Worm (Caenorhabditis elegans): ENCODE measurements around the gene F57A8.6.

The F57A8.6 gene

DNA sequence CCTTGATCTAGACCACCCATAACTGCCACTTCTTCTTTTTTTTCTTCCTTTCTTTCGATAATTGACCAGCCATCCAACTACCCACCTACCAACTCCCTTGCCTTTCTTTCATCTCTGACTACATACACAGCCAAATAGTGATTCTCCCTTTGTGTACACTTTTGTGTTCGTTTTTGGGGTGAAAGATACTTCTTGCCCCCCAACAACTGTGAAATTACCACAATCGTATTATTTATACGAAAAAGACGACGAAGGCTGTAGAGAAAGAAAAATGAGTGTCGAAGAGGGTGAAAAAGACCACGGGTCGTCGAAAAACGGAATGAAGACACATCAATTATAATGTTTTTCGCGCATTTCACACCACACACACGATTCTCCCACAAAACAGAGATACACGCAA lies 27.2 kb downstream of the F57A8.6 start (continued):
- TF ChIP-seq dpl-1 (GFP tag; optimal IDR thresholded peaks at IDR 0.05) (no peak), lin-29 (GFP tag; IDR thresholded peaks at IDR 0.05) (no peak), madf-9 (GFP tag; conservative IDR thresholded peaks at IDR 0.05) (no peak), dmd-9 (GFP tag; IDR thresholded peaks at IDR 0.05) (no peak), sdz-12 (GFP tag; optimal IDR thresholded peaks at IDR 0.05) (no peak), nhr-237 (tag; optimal IDR thresholded peaks at IDR 0.05) (no peak), ztf-11 (tag; optimal IDR thresholded peaks at IDR 0.05) (no peak), ceh-32 (tag; optimal IDR thresholded peaks at IDR 0.05; ENCODE audit: poor library complexity) (no peak), ceh-20 (GFP tag; IDR thresholded peaks at IDR 0.05) (no peak), dmd-8 (GFP tag; IDR thresholded peaks at IDR 0.05) (0 out of 2 replicates have a peak, but pooled peaks have one; percentile 25), mep-1 (tag; optimal IDR thresholded peaks at IDR 0.05) (peak; percentile 22), daf-16 (GFP tag; optimal IDR thresholded peaks at IDR 0.05) (no peak), daf-16 (tag; optimal IDR thresholded peaks at IDR 0.05) (no peak), saeg-2 (GFP tag; IDR thresholded peaks at IDR 0.05) (no peak), fkh-10 (GFP tag; optimal IDR thresholded peaks at IDR 0.05) (no peak), nhr-11 (tag; optimal IDR thresholded peaks at IDR 0.05) (peak; percentile 2), nhr-111 (GFP tag; optimal IDR thresholded peaks at IDR 0.05) (no peak), duxl-1 (tag; optimal IDR thresholded peaks at IDR 0.05; ENCODE audit: poor library complexity) (no peak), T26A8.4 (GFP tag; IDR thresholded peaks at IDR 0.05) (0 out of 2 replicates have a peak, but pooled peaks have one; percentile 19), lin-13 (GFP tag; optimal IDR thresholded peaks at IDR 0.05) (no peak), jun-1 (tag; optimal IDR thresholded peaks at IDR 0.05) (no peak), aly-2 (tag; optimal IDR thresholded peaks at IDR 0.05) (no peak), lin-39 (tag; optimal IDR thresholded peaks at IDR 0.05) (no peak), nhr-28 (tag; optimal IDR thresholded peaks at IDR 0.05) (peak; percentile 16), nhr-41 (GFP tag; IDR thresholded peaks at IDR 0.05) (no peak), cey-2 (tag; optimal IDR thresholded peaks at IDR 0.05; ENCODE audit: borderline replicate concordance, insufficient read depth) (no peak), set-16 (GFP tag; IDR thresholded peaks at IDR 0.05) (no peak), F37D6.2 (tag; optimal IDR thresholded peaks at IDR 0.05) (no peak), ama-1 (optimal IDR thresholded peaks at IDR 0.05) (peak; percentile 56), ztf-7 (tag; optimal IDR thresholded peaks at IDR 0.05) (no peak), hmg-1.1 (GFP tag; IDR thresholded peaks at IDR 0.05) (no peak), aha-1 (tag) (peak; percentile 86), unc-62 (GFP tag; optimal IDR thresholded peaks at IDR 0.05 in 1 of 2) (peak in 1 of 2 experiments; percentile 74), unc-62 (tag; optimal IDR thresholded peaks at IDR 0.05) (no peak), R02D3.7 (tag; optimal IDR thresholded peaks at IDR 0.05) (no peak), ZK337.2 (GFP tag; IDR thresholded peaks at IDR 0.05) (no peak), lin-38 (GFP tag; IDR thresholded peaks at IDR 0.05) (no peak), vab-7 (GFP tag; IDR thresholded peaks at IDR 0.05) (no peak), fos-1 (tag; optimal IDR thresholded peaks at IDR 0.05) (no peak), nhr-76 (tag; optimal IDR thresholded peaks at IDR 0.05) (no peak), Y75B8A.6 (GFP tag; IDR thresholded peaks at IDR 0.05) (no peak), egl-43 (GFP tag; IDR thresholded peaks at IDR 0.05) (no peak), daf-19 (GFP tag; conservative IDR thresholded peaks at IDR 0.05) (no peak), skn-1 (tag; optimal IDR thresholded peaks at IDR 0.05) (no peak), nhr-48 (tag; optimal IDR thresholded peaks at IDR 0.05) (no peak), hlh-30 (tag; optimal IDR thresholded peaks at IDR 0.05; ENCODE audit: insufficient read depth) (peak; percentile 7), pqm-1 (tag; optimal IDR thresholded peaks at IDR 0.05) (no peak)

All from whole organism, L4 larva.